Worm (Caenorhabditis elegans): Measurements from ENCODE around the gene Y32G9A.5.

The Y32G9A.5 gene

ce11 chrV:1870515-1870940, 36.9 kb upstream of the Y32G9A.5 start:
- no peak for TF ChIP-seq elt-2 (tag; optimal IDR thresholded peaks at IDR 0.05)
- TF ChIP-seq ceh-45 (GFP tag; IDR thresholded peaks at IDR 0.05) = no peak
- TF ChIP-seq sdc-2 (tag; optimal IDR thresholded peaks at IDR 0.05) = no peak
- TF ChIP-seq ceh-9 (tag; optimal IDR thresholded peaks at IDR 0.05) = no peak
- no peak for TF ChIP-seq pha-2 (tag; optimal IDR thresholded peaks at IDR 0.05)
- no peak for TF ChIP-seq pax-1 (tag; optimal IDR thresholded peaks at IDR 0.05)
- no peak for TF ChIP-seq tbx-2 (tag; optimal IDR thresholded peaks at IDR 0.05)

- TF ChIP-seq C08G9.2 (tag; optimal IDR thresholded peaks at IDR 0.05) = peak; percentile 78
- no peak for TF ChIP-seq sox-4 (tag; optimal IDR thresholded peaks at IDR 0.05)
- peak; percentile 80 for TF ChIP-seq lim-6 (tag; optimal IDR thresholded peaks at IDR 0.05)
- no peak for TF ChIP-seq K02D7.2 (tag; optimal IDR thresholded peaks at IDR 0.05)
- peak; percentile 58 for TF ChIP-seq dve-1 (tag; optimal IDR thresholded peaks at IDR 0.05)
- TF ChIP-seq ceh-22 (tag; optimal IDR thresholded peaks at IDR 0.05) = peak; percentile 17
- TF ChIP-seq madf-2 (tag; optimal IDR thresholded peaks at IDR 0.05) = peak; percentile 71
- peak; percentile 70 for TF ChIP-seq ref-2 (tag; optimal IDR thresholded peaks at IDR 0.05)
- TF ChIP-seq unc-3 (GFP tag; conservative IDR thresholded peaks at IDR 0.05) = no peak
- TF ChIP-seq unc-3 (tag; optimal IDR thresholded peaks at IDR 0.05) = peak; percentile 54
- TF ChIP-seq fkh-10 (GFP tag; optimal IDR thresholded peaks at IDR 0.05) = peak; percentile 63
- no peak for TF ChIP-seq K09A11.1 (tag; optimal IDR thresholded peaks at IDR 0.05; ENCODE audit: insufficient read depth)
- TF ChIP-seq tbx-2 (tag; optimal IDR thresholded peaks at IDR 0.05) = peak; percentile 96
- no peak for TF ChIP-seq C38D4.7 (GFP tag; optimal IDR thresholded peaks at IDR 0.05)
- TF ChIP-seq mec-3 (tag; optimal IDR thresholded peaks at IDR 0.05; ENCODE audit: borderline replicate concordance) = no peak
- no peak for TF ChIP-seq ztf-16 (tag; optimal IDR thresholded peaks at IDR 0.05)
- no peak for TF ChIP-seq fkh-6 (tag; optimal IDR thresholded peaks at IDR 0.05)
- TF ChIP-seq zip-5 (tag; optimal IDR thresholded peaks at IDR 0.05) = peak; percentile 20
- no peak for TF ChIP-seq ceh-9 (tag; optimal IDR thresholded peaks at IDR 0.05)
- TF ChIP-seq pat-9 (tag; optimal IDR thresholded peaks at IDR 0.05) = peak; percentile 26
- peak; percentile 85 for TF ChIP-seq ceh-34 (tag; optimal IDR thresholded peaks at IDR 0.05)
- TF ChIP-seq nfya-1 (tag; optimal IDR thresholded peaks at IDR 0.05) = peak; percentile 92
- TF ChIP-seq hlh-6 (tag; optimal IDR thresholded peaks at IDR 0.05) = no peak
- TF ChIP-seq ceh-48 (tag; optimal IDR thresholded peaks at IDR 0.05) = peak; percentile 86
- no peak for TF ChIP-seq pha-2 (tag; optimal IDR thresholded peaks at IDR 0.05)
- TF ChIP-seq syd-9 (tag; optimal IDR thresholded peaks at IDR 0.05) = peak; percentile 67
- no peak for TF ChIP-seq che-1 (tag; optimal IDR thresholded peaks at IDR 0.05)
- TF ChIP-seq pqm-1 (tag; optimal IDR thresholded peaks at IDR 0.05) = peak; percentile 55
- peak; percentile 88 for TF ChIP-seq unc-42 (tag; optimal IDR thresholded peaks at IDR 0.05)
- TF ChIP-seq ahr-1 (tag; optimal IDR thresholded peaks at IDR 0.05) = peak; percentile 33
- peak; percentile 57 for TF ChIP-seq hlh-8 (tag; optimal IDR thresholded peaks at IDR 0.05)
- no peak for TF ChIP-seq sdc-2 (tag; optimal IDR thresholded peaks at IDR 0.05)
- TF ChIP-seq nhr-11 (tag; optimal IDR thresholded peaks at IDR 0.05) = no peak
- TF ChIP-seq ceh-19 (GFP tag; optimal IDR thresholded peaks at IDR 0.05) = peak; percentile 64
- peak; percentile 64 for TF ChIP-seq tbx-7 (tag; optimal IDR thresholded peaks at IDR 0.05)
- TF ChIP-seq ceh-45 (GFP tag; IDR thresholded peaks at IDR 0.05) = no peak
- peak; percentile 10 for TF ChIP-seq fax-1 (tag; optimal IDR thresholded peaks at IDR 0.05)
- peak; percentile 81 for TF ChIP-seq hlh-30 (tag; optimal IDR thresholded peaks at IDR 0.05; ENCODE audit: insufficient read depth)
- no peak for TF ChIP-seq T23F11.4 (GFP tag; optimal IDR thresholded peaks at IDR 0.05)
- peak; percentile 53 for TF ChIP-seq unc-55 (GFP tag; optimal IDR thresholded peaks at IDR 0.05)
- TF ChIP-seq pha-4 (tag; optimal IDR thresholded peaks at IDR 0.05) = no peak
- TF ChIP-seq hlh-13 (GFP tag; optimal IDR thresholded peaks at IDR 0.05) = no peak
- TF ChIP-seq ceh-14 (tag; optimal IDR thresholded peaks at IDR 0.05) = peak; percentile 93
- TF ChIP-seq ceh-31 (tag; optimal IDR thresholded peaks at IDR 0.05) = peak; percentile 98
- TF ChIP-seq elt-2 (tag; optimal IDR thresholded peaks at IDR 0.05) = no peak
- TF ChIP-seq pros-1 (tag; optimal IDR thresholded peaks at IDR 0.05) = peak; percentile 61
- TF ChIP-seq rnt-1 (tag; optimal IDR thresholded peaks at IDR 0.05) = peak; percentile 80
- peak; percentile 92 for TF ChIP-seq ets-4 (tag; optimal IDR thresholded peaks at IDR 0.05)
- no peak for TF ChIP-seq ceh-24 (tag; optimal IDR thresholded peaks at IDR 0.05)
These were observed 35.6 kb upstream of the Y32G9A.5 start, which contains the start of the genes T10B5.4 and cct-7 for ce11 chrV:1871768-1872296. Gene T10B5.4 (minus strand): TSS chrV:1871807. Gene cct-7 (plus strand): TSS chrV:1872246.
